Fruit fly (Drosophila melanogaster) whole organism, embryonic: ENCODE data around the gene nonC.
A peak's percentile ranks its signal among the peaks of the same experiment; 100 is the strongest.

Source experiments
- Abd-B ChIP-seq: fragments of 200-800 bp; sonication (Bioruptor generic); optimal IDR thresholded peaks from 2 replicates; lab custom pipeline; 2018; ENCODE audit warnings: missing biosample characterization, mild to moderate bottlenecking, missing genetic modification characterization, moderate library complexity
- Adf1 ChIP-seq: fragments of 200-800 bp; sonication (Bioruptor generic); IDR thresholded peaks from 2 replicates; pipeline ENCODE4 v1.3.6; 2022; ENCODE audit warnings: missing biosample characterization, missing genetic modification characterization
- BEAF-32 ChIP-seq: fragments of 200-800 bp; sonication (Bioruptor generic); optimal IDR thresholded peaks from 3 replicates; lab custom pipeline; 2017; ENCODE audit warnings: missing biosample characterization, missing genetic modification characterization, mild to moderate bottlenecking, moderate library complexity, missing genetic modification reagents
- BtbVII ChIP-seq: fragments of 200-800 bp; sonication (Bioruptor generic); optimal IDR thresholded peaks from 3 replicates; lab custom pipeline; 2017; ENCODE audit warnings: missing biosample characterization, mild to moderate bottlenecking, missing genetic modification characterization
- CG10267 ChIP-seq: fragments of 200-800 bp; sonication (Bioruptor generic); optimal IDR thresholded peaks from 2 replicates; lab custom pipeline; 2018; ENCODE audit warnings: missing biosample characterization, mild to moderate bottlenecking, missing genetic modification characterization, moderate library complexity
- CG11093 ChIP-seq: fragments of 200-800 bp; sonication (Bioruptor generic); IDR thresholded peaks from 3 replicates; pipeline ENCODE4 v1.3.6; 2022; ENCODE audit warnings: missing biosample characterization, missing genetic modification characterization
- CG12299 ChIP-seq: fragments of 200-800 bp; sonication (Bioruptor generic); optimal IDR thresholded peaks from 2 replicates; lab custom pipeline; 2018; ENCODE audit warnings: missing biosample characterization, mild to moderate bottlenecking, missing genetic modification characterization
- CG15073 ChIP-seq: fragments of 200-800 bp; sonication (Bioruptor generic); optimal IDR thresholded peaks from 2 replicates; lab custom pipeline; 2016; ENCODE audit warnings: missing biosample characterization, missing genetic modification characterization
- CG18764 ChIP-seq: fragments of 200-800 bp; sonication (Bioruptor generic); optimal IDR thresholded peaks from 3 replicates; lab custom pipeline; 2016; ENCODE audit warnings: missing biosample characterization, missing genetic modification characterization
- CG2129 ChIP-seq: fragments of 200-800 bp; sonication (Bioruptor generic); IDR thresholded peaks from 2 replicates; pipeline ENCODE4 v1.3.6; 2022; ENCODE audit warnings: missing biosample characterization, missing genetic modification characterization; ENCODE audit not compliant: partially characterized antibody
- CG2202 ChIP-seq: fragments of 200-800 bp; sonication (Bioruptor generic); optimal IDR thresholded peaks from 2 replicates; lab custom pipeline; 2018; ENCODE audit warnings: missing biosample characterization, mild to moderate bottlenecking, missing genetic modification characterization
- CG3281 ChIP-seq: fragments of 200-800 bp; sonication (Bioruptor generic); optimal IDR thresholded peaks from 3 replicates; lab custom pipeline; 2017; ENCODE audit warnings: missing biosample characterization, mild to moderate bottlenecking, missing genetic modification characterization
- CG34422 ChIP-seq: fragments of 200-800 bp; sonication (Bioruptor generic); IDR thresholded peaks from 3 replicates; pipeline ENCODE4 v1.3.6; 2022; ENCODE audit warnings: missing biosample characterization, missing genetic modification characterization
- CG3838 ChIP-seq: fragments of 200-800 bp; sonication (Bioruptor generic); optimal IDR thresholded peaks from 3 replicates; lab custom pipeline; 2016; ENCODE audit warnings: missing biosample characterization, missing genetic modification characterization
- CG3995 ChIP-seq: fragments of 200-800 bp; sonication (Bioruptor generic); optimal IDR thresholded peaks from 3 replicates; lab custom pipeline; 2016; ENCODE audit warnings: missing biosample characterization, missing genetic modification characterization
- CG5180 ChIP-seq: fragments of 200-800 bp; sonication (Bioruptor generic); optimal IDR thresholded peaks from 3 replicates; lab custom pipeline; 2017; ENCODE audit warnings: missing biosample characterization, missing genetic modification characterization, mild to moderate bottlenecking, moderate library complexity, missing genetic modification reagents
- Fer3 ChIP-seq: fragments of 200-800 bp; sonication (Bioruptor generic); optimal IDR thresholded peaks from 2 replicates; lab custom pipeline; 2018; ENCODE audit warnings: missing biosample characterization, mild to moderate bottlenecking, missing genetic modification characterization, moderate library complexity
- H15 ChIP-seq: fragments of 200-800 bp; sonication (Bioruptor generic); IDR thresholded peaks from 3 replicates; pipeline ENCODE4 v1.3.6; 2022; ENCODE audit warnings: missing biosample characterization, missing genetic modification characterization
- Med ChIP-seq: fragments of 200-800 bp; sonication (Bioruptor generic); peaks from one replicate; lab custom pipeline; 2016; ENCODE audit warnings: missing biosample characterization, missing genetic modification characterization, mild to moderate bottlenecking, inconsistent platforms, moderate library complexity
- Nf-YA ChIP-seq: fragments of 200-800 bp; sonication (Bioruptor generic); IDR thresholded peaks from 2 replicates; pipeline ENCODE4 v1.3.6; 2022; ENCODE audit warnings: missing biosample characterization, missing genetic modification characterization
- Optix ChIP-seq: fragments of 200-800 bp; sonication (Bioruptor generic); IDR thresholded peaks from 3 replicates; pipeline ENCODE4 v1.3.6; 2022; ENCODE audit warnings: missing biosample characterization, missing genetic modification characterization
- Ptx1 ChIP-seq: fragments of 200-800 bp; sonication (Bioruptor generic); IDR thresholded peaks from 2 replicates; pipeline ENCODE4 v1.3.6; 2022; ENCODE audit warnings: missing biosample characterization, missing genetic modification characterization
- Rfx ChIP-seq: fragments of 200-800 bp; sonication (Bioruptor generic); IDR thresholded peaks from 2 replicates; pipeline ENCODE4 v1.3.6; 2022; ENCODE audit warnings: missing biosample characterization, missing genetic modification characterization
- Spps ChIP-seq: fragments of 200-800 bp; sonication (Bioruptor generic); optimal IDR thresholded peaks from 2 replicates; lab custom pipeline; 2018; ENCODE audit warnings: missing biosample characterization, mild to moderate bottlenecking, missing genetic modification characterization
- Taf1 ChIP-seq: fragments of 200-800 bp; sonication (Bioruptor generic); IDR thresholded peaks from 2 replicates; pipeline ENCODE4 v1.3.6; 2022; ENCODE audit warnings: missing biosample characterization, missing genetic modification characterization
- Trl ChIP-seq, 3 experiments: fragments of >200 bp in 2 of 3; fragments of 200-800 bp in 1 of 3; sonication (Bioruptor generic) in 1 of 3; optimal IDR thresholded peaks; 2 replicates in 1 of 3; 3 replicates in 2 of 3; lab custom pipeline; 2016 to 2017; ENCODE audit warnings: missing biosample characterization in 1 of 3, missing genetic modification characterization in 1 of 3
- Xbp1 ChIP-seq: fragments of 200-800 bp; sonication (Bioruptor generic); optimal IDR thresholded peaks from 3 replicates; lab custom pipeline; 2016; ENCODE audit warnings: missing biosample characterization, mild to moderate bottlenecking, missing genetic modification characterization
- Xrp1 ChIP-seq: fragments of 200-800 bp; sonication (Bioruptor generic); IDR thresholded peaks from 2 replicates; pipeline ENCODE4 v1.3.6; 2022; ENCODE audit warnings: missing biosample characterization, missing genetic modification characterization
- amos ChIP-seq: fragments of 200-800 bp; sonication (Bioruptor generic); IDR thresholded peaks from 2 replicates; pipeline ENCODE4 v1.3.6; 2022; ENCODE audit warnings: missing biosample characterization, missing genetic modification characterization; ENCODE audit not compliant: partially characterized antibody
- ato ChIP-seq: fragments of 200-800 bp; sonication (Bioruptor generic); IDR thresholded peaks from 2 replicates; pipeline ENCODE4 v1.3.6; 2022; ENCODE audit warnings: missing biosample characterization, missing genetic modification characterization; ENCODE audit not compliant: partially characterized antibody
- btn ChIP-seq: fragments of 200-800 bp; sonication (Bioruptor generic); optimal IDR thresholded peaks from 2 replicates; lab custom pipeline; 2016; ENCODE audit warnings: missing biosample characterization, missing genetic modification characterization
- cg ChIP-seq: fragments of 200-800 bp; sonication (Bioruptor generic); optimal IDR thresholded peaks from 3 replicates; lab custom pipeline; 2019; ENCODE audit warnings: missing biosample characterization, mild to moderate bottlenecking, missing genetic modification characterization, moderate library complexity
- ci ChIP-seq: fragments of 200-800 bp; sonication (Bioruptor generic); IDR thresholded peaks from 3 replicates; pipeline ENCODE4 v1.3.6; 2022; ENCODE audit warnings: missing biosample characterization, missing genetic modification characterization
- dimm ChIP-seq: fragments of 200-800 bp; sonication (Bioruptor generic); IDR thresholded peaks from 2 replicates; pipeline ENCODE4 v1.3.6; 2022; ENCODE audit warnings: missing biosample characterization, missing genetic modification characterization
- dysf ChIP-seq: fragments of 200-800 bp; sonication (Bioruptor generic); IDR thresholded peaks from 3 replicates; pipeline ENCODE4 v1.3.6; 2022; ENCODE audit warnings: missing biosample characterization, missing genetic modification characterization
- exex ChIP-seq: fragments of 200-800 bp; sonication (Bioruptor generic); optimal IDR thresholded peaks from 4 replicates; lab custom pipeline; 2018; ENCODE audit warnings: missing biosample characterization, mild to moderate bottlenecking, missing genetic modification characterization, moderate library complexity
- gem ChIP-seq: fragments of 200-800 bp; sonication (Bioruptor generic); optimal IDR thresholded peaks from 2 replicates; lab custom pipeline; 2019; ENCODE audit warnings: missing biosample characterization, mild to moderate bottlenecking, missing genetic modification characterization, moderate library complexity
- gsb-n ChIP-seq: fragments of 200-800 bp; sonication (Bioruptor generic); optimal IDR thresholded peaks from 3 replicates; lab custom pipeline; 2018; ENCODE audit warnings: missing biosample characterization, mild to moderate bottlenecking, missing genetic modification characterization
- her ChIP-seq: fragments of 200-800 bp; sonication (Bioruptor generic); optimal IDR thresholded peaks from 2 replicates; lab custom pipeline; 2016; ENCODE audit warnings: missing biosample characterization, missing genetic modification characterization
- jumu ChIP-seq: fragments of 200-800 bp; sonication (Bioruptor generic); optimal IDR thresholded peaks from 3 replicates; lab custom pipeline; 2016; ENCODE audit warnings: missing biosample characterization, missing genetic modification characterization
- lmd ChIP-seq: fragments of 200-800 bp; sonication (Bioruptor generic); IDR thresholded peaks from 2 replicates; pipeline ENCODE4 v1.3.6; 2022; ENCODE audit warnings: missing biosample characterization, missing genetic modification characterization
- nmo ChIP-seq: fragments of 200-800 bp; sonication (Bioruptor generic); optimal IDR thresholded peaks from 2 replicates; lab custom pipeline; 2018; ENCODE audit warnings: missing biosample characterization, mild to moderate bottlenecking, missing genetic modification characterization, moderate library complexity
- onecut ChIP-seq: fragments of 200-800 bp; sonication (Bioruptor generic); IDR thresholded peaks from 2 replicates; pipeline ENCODE4 v1.3.6; 2022; ENCODE audit warnings: missing biosample characterization, missing genetic modification characterization
- pzg ChIP-seq: fragments of 200-800 bp; sonication (Bioruptor generic); optimal IDR thresholded peaks from 3 replicates; lab custom pipeline; 2018; ENCODE audit warnings: missing biosample characterization, mild to moderate bottlenecking, missing genetic modification characterization, moderate library complexity
- sens ChIP-seq: fragments of 200-800 bp; sonication (Bioruptor generic); peaks from one replicate; lab custom pipeline; 2016; ENCODE audit warnings: missing biosample characterization, missing genetic modification characterization
- shn ChIP-seq: fragments of 200-800 bp; sonication (Bioruptor generic); optimal IDR thresholded peaks from 3 replicates; lab custom pipeline; 2016; ENCODE audit warnings: missing biosample characterization, missing genetic modification characterization
- sisA ChIP-seq: fragments of 200-800 bp; sonication (Bioruptor generic); IDR thresholded peaks from 2 replicates; pipeline ENCODE4 v1.3.6; 2022; ENCODE audit warnings: missing biosample characterization, missing genetic modification characterization
- slbo ChIP-seq: fragments of 200-800 bp; sonication (Bioruptor generic); IDR thresholded peaks from 2 replicates; pipeline ENCODE4 v1.3.6; 2022; ENCODE audit warnings: missing biosample characterization, missing genetic modification characterization
- ttk ChIP-seq: fragments of 200-800 bp; sonication (Bioruptor generic); IDR thresholded peaks from 2 replicates; pipeline ENCODE4 v2.1.2; 2022; ENCODE audit warnings: missing biosample characterization, missing genetic modification characterization
- unpg ChIP-seq: fragments of 200-800 bp; sonication (Bioruptor generic); optimal IDR thresholded peaks from 3 replicates; lab custom pipeline; 2018; ENCODE audit warnings: missing biosample characterization, mild to moderate bottlenecking, missing genetic modification characterization, moderate library complexity
- zfh1 ChIP-seq: fragments of 200-800 bp; sonication (Bioruptor generic); IDR thresholded peaks from 3 replicates; pipeline ENCODE4 v1.3.6; 2022; ENCODE audit warnings: missing biosample characterization, missing genetic modification characterization

Gene nonC

DNA sequence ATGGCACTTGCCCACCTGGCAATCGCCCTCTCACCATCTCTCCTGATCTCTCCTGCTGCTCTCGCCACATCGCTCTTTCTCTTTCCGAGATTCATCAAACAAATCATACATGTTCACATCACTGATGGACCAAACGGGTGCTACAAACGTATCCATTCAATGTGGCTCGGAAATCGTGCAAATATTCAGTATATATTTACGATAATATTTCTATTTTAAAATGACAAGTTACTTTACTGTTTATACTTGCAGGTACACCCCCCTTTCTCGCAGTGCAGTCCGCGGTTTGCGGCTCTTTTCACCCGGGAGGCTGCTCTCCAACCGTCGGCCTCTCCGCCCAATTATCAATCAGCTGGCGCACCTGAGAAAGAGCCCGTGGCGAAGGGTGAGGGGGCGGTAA lies 32.8 kb upstream of the nonC start (continued):
- TF ChIP-seq btn (GFP tag; lab: Kevin White, UChicago) (no peak), CG5180 (peak; percentile 19), dimm (GFP tag; lab: Robert Waterston, UW) (no peak), jumu (GFP tag; lab: Kevin White, UChicago) (no peak), CG34422 (GFP tag; lab: Robert Waterston, UW) (no peak), her (no peak), Abd-B (GFP tag; lab: Kevin White, UChicago) (no peak), gsb-n (tag; lab: Kevin White, UChicago) (no peak), Trl (optimal IDR thresholded peaks at IDR 0.05; lab: Kevin White, UChicago) (peak; percentile 9 to 59), Trl (GFP tag; optimal IDR thresholded peaks at IDR 0.05; lab: Kevin White, UChicago) (no peak), CG3838 (no peak), Med (GFP tag; lab: Kevin White, UChicago) (peak; percentile 65), Nf-YA (GFP tag; lab: Robert Waterston, UW) (0 out of 2 replicates have a peak, but pooled peaks have one; percentile 17), Spps (tag; lab: Kevin White, UChicago) (no peak), Ptx1 (GFP tag; lab: Robert Waterston, UW) (peak; percentile 30; the same call in 1 of the 2 replicates), CG11093 (GFP tag; lab: Robert Waterston, UW) (no peak), dysf (GFP tag; lab: Robert Waterston, UW) (peak; percentile 56), onecut (GFP tag; lab: Robert Waterston, UW) (no peak), Xbp1 (GFP tag; lab: Kevin White, UChicago) (peak; percentile 14), lmd (GFP tag; lab: Robert Waterston, UW) (peak; percentile 38; the same call in 1 of the 2 replicates), zfh1 (peak; percentile 45; the same call in 1 of the 3 replicates), Optix (GFP tag; lab: Robert Waterston, UW) (0 out of 3 replicates have a peak, but pooled peaks have one; percentile 19), pzg (GFP tag; lab: Kevin White, UChicago) (no peak), slbo (GFP tag; lab: Robert Waterston, UW) (peak; percentile 54), Fer3 (tag; lab: Kevin White, UChicago) (no peak), CG10267 (tag; lab: Kevin White, UChicago) (no peak), H15 (GFP tag; lab: Robert Waterston, UW) (no peak), BEAF-32 (GFP tag; lab: Kevin White, UChicago) (no peak), unpg (no peak), CG3281 (GFP tag; lab: Kevin White, UChicago) (no peak), nmo (GFP tag; lab: Kevin White, UChicago) (peak; percentile 10), CG12299 (no peak), CG15073 (no peak), ato (GFP tag; lab: Robert Waterston, UW) (no peak), shn (GFP tag; lab: Kevin White, UChicago) (no peak), Xrp1 (GFP tag; lab: Robert Waterston, UW) (0 out of 2 replicates have a peak, but pooled peaks have one; percentile 18), CG2202 (tag; lab: Kevin White, UChicago) (no peak), cg (GFP tag; lab: Kevin White, UChicago) (no peak), sisA (peak; percentile 32; the same call in 1 of the 2 replicates), Adf1 (GFP tag; lab: Robert Waterston, UW) (no peak), Rfx (GFP tag; lab: Robert Waterston, UW) (peak; percentile 51; the same call in 1 of the 2 replicates), gem (tag; lab: Kevin White, UChicago) (no peak), sens (GFP tag; lab: Kevin White, UChicago) (peak; percentile 56), ci (GFP tag; lab: Robert Waterston, UW) (peak; percentile 71; the same call in 2 of the 3 replicates), BtbVII (no peak), CG3995 (no peak), amos (GFP tag; lab: Robert Waterston, UW) (no peak), ttk (peak; percentile 38; the same call in 1 of the 2 replicates), Taf1 (GFP tag; lab: Robert Waterston, UW) (no peak), CG2129 (GFP tag; lab: Robert Waterston, UW) (no peak), CG18764 (GFP tag; lab: Kevin White, UChicago) (no peak), exex (tag; lab: Kevin White, UChicago) (no peak)
